Fruit fly (Drosophila melanogaster) whole organism, pupa: Measurements from ENCODE around the gene CG10984.

Experiments used
- CG10348 ChIP-seq: fragments of 200-800 bp; sonication (Bioruptor generic); IDR thresholded peaks from 2 replicates; pipeline ENCODE4 v1.3.6; 2022; ENCODE audit warnings: missing biosample characterization, missing genetic modification characterization
- CG9948 ChIP-seq: fragments of 200-800 bp; sonication (Bioruptor generic); optimal IDR thresholded peaks from 2 replicates; lab custom pipeline; 2018; ENCODE audit warnings: missing biosample characterization, mild to moderate bottlenecking, missing genetic modification characterization, moderate library complexity
- fd96Ca ChIP-seq: fragments of 200-800 bp; sonication (Bioruptor generic); IDR thresholded peaks from 3 replicates; pipeline ENCODE4 v1.3.6; 2022; ENCODE audit warnings: missing biosample characterization, missing genetic modification characterization
- rn ChIP-seq: fragments of 200-800 bp; sonication (Bioruptor generic); IDR thresholded peaks from 2 replicates; pipeline ENCODE4 v1.3.6; 2022; ENCODE audit warnings: missing biosample characterization, missing genetic modification characterization

DNA sequence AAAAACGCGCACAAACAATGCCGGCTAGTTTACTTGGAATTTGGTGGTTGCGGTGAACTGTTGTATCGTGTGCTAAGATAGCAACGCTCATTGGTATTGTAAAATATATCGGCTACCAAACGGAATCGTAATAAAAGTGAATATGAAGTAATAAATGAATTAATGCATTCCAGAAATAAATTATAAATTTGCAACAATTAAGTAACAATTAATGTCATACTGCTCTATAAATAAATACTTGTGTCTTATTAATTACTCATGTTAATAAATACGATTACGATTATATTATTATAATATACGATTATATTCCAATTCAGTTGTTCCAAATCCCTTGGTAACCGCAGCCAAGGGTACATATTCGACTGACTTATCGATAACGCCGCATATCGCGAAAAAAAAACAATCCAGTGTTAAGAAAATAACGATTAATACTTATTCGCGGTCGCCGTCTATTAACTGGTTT, 15.3 kb upstream of the CG10984 start, which contains the start of the genes SmD1 and Ptp69D:
- TF ChIP-seq rn (GFP tag; lab: Robert Waterston, UW), result no peak
- TF ChIP-seq fd96Ca (GFP tag; lab: Robert Waterston, UW), result no peak
- TF ChIP-seq CG10348 (GFP tag; lab: Robert Waterston, UW), result no peak
- TF ChIP-seq CG9948 (tag; lab: Kevin White, UChicago), result no peak
